Comparison of ENCODE assay signal across 2 worm cellular contexts in genomic region chrX:10731837-10732236, ce11.
A peak's percentile ranks its signal among the peaks of the same experiment; 100 is the strongest.
TF ChIP-seq lines count a peak whose summit lies in the region.

No protein-coding gene starts in this region.

TF ChIP-seq in whole organism, L4 larva, 104 proteins besides CTCF, POLR2A, EP300 and RAD21 (continued from another document):
- TF ChIP-seq F26F4.8 (GFP tag; conservative IDR thresholded peaks at IDR 0.05; lab: Robert Waterston, UW) (peak; percentile 70; the same call in 1 of the 2 replicates), ztf-7 (tag; optimal IDR thresholded peaks at IDR 0.05; lab: Kevin White, UChicago) (no peak), ceh-20 (GFP tag; IDR thresholded peaks at IDR 0.05; lab: Robert Waterston, UW) (0 out of 2 replicates have a peak, but pooled peaks have one; percentile 21), nhr-102 (tag; optimal IDR thresholded peaks at IDR 0.05; lab: Kevin White, UChicago) (no peak), dve-1 (tag; optimal IDR thresholded peaks at IDR 0.05; lab: Kevin White, UChicago; ENCODE audit: insufficient read depth) (peak; percentile 47), hmg-1.1 (GFP tag; IDR thresholded peaks at IDR 0.05; lab: Robert Waterston, UW) (peak; percentile 67), nhr-76 (tag; optimal IDR thresholded peaks at IDR 0.05; lab: Kevin White, UChicago) (no peak), ceh-32 (tag; optimal IDR thresholded peaks at IDR 0.05; lab: Kevin White, UChicago; ENCODE audit: poor library complexity) (no peak), ceh-44 (GFP tag; IDR thresholded peaks at IDR 0.05; lab: Robert Waterston, UW) (0 out of 2 replicates have a peak, but pooled peaks have one; percentile 37), tra-1 (GFP tag; IDR thresholded peaks at IDR 0.05; lab: Robert Waterston, UW) (peak; percentile 59; the same call in 1 of the 2 replicates), rbr-2 (tag; optimal IDR thresholded peaks at IDR 0.05; lab: Kevin White, UChicago) (peak; percentile 30), mxl-2 (GFP tag; conservative IDR thresholded peaks at IDR 0.05; lab: Robert Waterston, UW) (no peak), php-3 (GFP tag; IDR thresholded peaks at IDR 0.05; lab: Robert Waterston, UW) (0 out of 2 replicates have a peak, but pooled peaks have one; percentile 13), unc-130 (GFP tag; optimal IDR thresholded peaks at IDR 0.05; lab: Kevin White, UChicago) (peak; percentile 62), ceh-62 (tag; optimal IDR thresholded peaks at IDR 0.05; lab: Kevin White, UChicago) (no peak), ZK337.2 (GFP tag; IDR thresholded peaks at IDR 0.05; lab: Robert Waterston, UW) (peak; percentile 63; the same call in 1 of the 2 replicates), ces-1 (GFP tag; optimal IDR thresholded peaks at IDR 0.05; lab: Kevin White, UChicago) (no peak), daf-12 (tag; optimal IDR thresholded peaks at IDR 0.05; lab: Kevin White, UChicago) (no peak), madf-5 (GFP tag; IDR thresholded peaks at IDR 0.05; lab: Robert Waterston, UW) (peak; percentile 29 to 53; a peak in 1 of 4 replicates), T20F7.1 (GFP tag; optimal IDR thresholded peaks at IDR 0.05; lab: Kevin White, UChicago) (peak; percentile 28), pha-4 (GFP tag; IDR thresholded peaks at IDR 0.05; lab: Robert Waterston, UW) (peak; percentile 78; the same call in 1 of the 2 replicates), pha-4 (tag; optimal IDR thresholded peaks at IDR 0.05; lab: Kevin White, UChicago) (no peak), F10B5.3 (tag; optimal IDR thresholded peaks at IDR 0.05; lab: Kevin White, UChicago) (no peak), ZK546.5 (tag; optimal IDR thresholded peaks at IDR 0.05; lab: Kevin White, UChicago) (no peak)

TF ChIP-seq in whole organism, young adult, 124 proteins besides CTCF, POLR2A, EP300 and RAD21 (continued from another document):
- peak; percentile 84 for TF ChIP-seq die-1 (tag; optimal IDR thresholded peaks at IDR 0.05; lab: Kevin White, UChicago)
- no peak for TF ChIP-seq C17E4.6 (GFP tag; IDR thresholded peaks at IDR 0.05; lab: Robert Waterston, UW)
- peak; percentile 40 for TF ChIP-seq ztf-26 (tag; optimal IDR thresholded peaks at IDR 0.05; lab: Kevin White, UChicago)
- TF ChIP-seq D2030.7 (GFP tag; IDR thresholded peaks at IDR 0.05; lab: Robert Waterston, UW): peak; percentile 76
- TF ChIP-seq snpc-3.4 (tag; optimal IDR thresholded peaks at IDR 0.05; lab: Kevin White, UChicago): peak; percentile 72
- peak; percentile 90 for TF ChIP-seq tbp1 (GFP tag; optimal IDR thresholded peaks at IDR 0.05; lab: Kevin White, UChicago)
- TF ChIP-seq mxl-1 (tag; optimal IDR thresholded peaks at IDR 0.05; lab: Kevin White, UChicago): peak; percentile 52
- TF ChIP-seq T07F8.4 (tag; optimal IDR thresholded peaks at IDR 0.05; lab: Kevin White, UChicago): peak; percentile 46
- TF ChIP-seq hmg-20 (GFP tag; IDR thresholded peaks at IDR 0.05; lab: Robert Waterston, UW): peak; percentile 23; the same call in 1 of the 2 replicates
TF ChIP-seq in whole organism, young adult: peak in this region for 33.
